Worm (Caenorhabditis elegans): ENCODE measurements around the gene str-138.
A peak's percentile ranks its signal among the peaks of the same experiment; 100 is the strongest.

The str-138 gene

ce11 chrV:8044957-8045356 lies 13.5 kb upstream of the str-138 start:
- peak; percentile 33 for TF ChIP-seq hmg-4 (GFP tag; optimal IDR thresholded peaks at IDR 0.05)
- TF ChIP-seq ama-1 (optimal IDR thresholded peaks at IDR 0.05), result no peak

- TF ChIP-seq hmg-4 (GFP tag; optimal IDR thresholded peaks at IDR 0.05), result no peak
- TF ChIP-seq pes-1 (GFP tag; IDR thresholded peaks at IDR 0.05), result no peak
- TF ChIP-seq hmbx-1 (tag; optimal IDR thresholded peaks at IDR 0.05), result no peak
- TF ChIP-seq scrt-1 (GFP tag; IDR thresholded peaks at IDR 0.05), result no peak
- no peak for TF ChIP-seq aly-1 (tag; optimal IDR thresholded peaks at IDR 0.05)
- no peak for TF ChIP-seq B0310.2 (tag; optimal IDR thresholded peaks at IDR 0.05)
- no peak for TF ChIP-seq tbx-11 (GFP tag; IDR thresholded peaks at IDR 0.05)
- no peak for TF ChIP-seq tbx-37 (GFP tag; conservative IDR thresholded peaks at IDR 0.05)
- no peak for TF ChIP-seq ceh-13 (GFP tag; optimal IDR thresholded peaks at IDR 0.05)
- no peak for TF ChIP-seq hnd-1 (tag; optimal IDR thresholded peaks at IDR 0.05)
- TF ChIP-seq tra-4 (tag; optimal IDR thresholded peaks at IDR 0.05), result no peak
- no peak for TF ChIP-seq ceh-36 (tag; optimal IDR thresholded peaks at IDR 0.05)
- no peak for TF ChIP-seq flt-1 (GFP tag; IDR thresholded peaks at IDR 0.05)
- TF ChIP-seq sea-1 (GFP tag; conservative IDR thresholded peaks at IDR 0.05), result no peak
- no peak for TF ChIP-seq ets-7 (tag; optimal IDR thresholded peaks at IDR 0.05)
- TF ChIP-seq ama-1 (optimal IDR thresholded peaks at IDR 0.05), result no peak
Measured at ce11 chrV:8046706-8047105, 11.8 kb upstream of the str-138 start, which contains the start of gene ZC513.3. Gene ZC513.3, plus strand, starts transcription at chrV:8047006.

- TF ChIP-seq ets-7 (tag; optimal IDR thresholded peaks at IDR 0.05) (no peak), ama-1 (optimal IDR thresholded peaks at IDR 0.05) (no peak), B0310.2 (tag; optimal IDR thresholded peaks at IDR 0.05) (no peak), hmg-4 (GFP tag; optimal IDR thresholded peaks at IDR 0.05) (no peak), tra-4 (tag; optimal IDR thresholded peaks at IDR 0.05) (no peak), hmbx-1 (tag; optimal IDR thresholded peaks at IDR 0.05) (no peak), aly-1 (tag; optimal IDR thresholded peaks at IDR 0.05) (no peak), scrt-1 (GFP tag; IDR thresholded peaks at IDR 0.05) (no peak), tbx-37 (GFP tag; conservative IDR thresholded peaks at IDR 0.05) (no peak), sea-1 (GFP tag; conservative IDR thresholded peaks at IDR 0.05) (no peak), ceh-36 (tag; optimal IDR thresholded peaks at IDR 0.05) (no peak), ceh-13 (GFP tag; optimal IDR thresholded peaks at IDR 0.05) (no peak), pes-1 (GFP tag; IDR thresholded peaks at IDR 0.05) (no peak), tbx-11 (GFP tag; IDR thresholded peaks at IDR 0.05) (no peak), hnd-1 (tag; optimal IDR thresholded peaks at IDR 0.05) (no peak), F13C5.2 (tag; optimal IDR thresholded peaks at IDR 0.05) (no peak), flt-1 (GFP tag; IDR thresholded peaks at IDR 0.05) (no peak)
Measured at ce11 chrV:8050059-8050677, 8.3 kb upstream of the str-138 start.

- TF ChIP-seq tbx-11 (GFP tag; IDR thresholded peaks at IDR 0.05) (no peak), ama-1 (optimal IDR thresholded peaks at IDR 0.05) (no peak), F13C5.2 (tag; optimal IDR thresholded peaks at IDR 0.05) (no peak), hmg-4 (GFP tag; optimal IDR thresholded peaks at IDR 0.05) (no peak), flt-1 (GFP tag; IDR thresholded peaks at IDR 0.05) (no peak), aly-1 (tag; optimal IDR thresholded peaks at IDR 0.05) (no peak), ceh-13 (GFP tag; optimal IDR thresholded peaks at IDR 0.05) (no peak), B0310.2 (tag; optimal IDR thresholded peaks at IDR 0.05) (no peak), tbx-37 (GFP tag; conservative IDR thresholded peaks at IDR 0.05) (no peak), tra-4 (tag; optimal IDR thresholded peaks at IDR 0.05) (no peak)
Measured at ce11 chrV:8050811-8051210, 7.6 kb upstream of the str-138 start, which contains the start of gene col-43. Gene col-43, minus strand, starts transcription at chrV:8050911.

ce11 chrV:8051851-8052250 lies 6.6 kb upstream of the str-138 start, which contains the start of gene sth-1:
Gene sth-1, plus strand, starts transcription at chrV:8052151.
- TF ChIP-seq sea-1 (GFP tag; conservative IDR thresholded peaks at IDR 0.05), result no peak
- TF ChIP-seq hmg-4 (GFP tag; optimal IDR thresholded peaks at IDR 0.05), result no peak
- TF ChIP-seq hmbx-1 (tag; optimal IDR thresholded peaks at IDR 0.05), result no peak
- TF ChIP-seq scrt-1 (GFP tag; IDR thresholded peaks at IDR 0.05), result no peak
- no peak for TF ChIP-seq ama-1 (optimal IDR thresholded peaks at IDR 0.05)

ce11 chrV:8054130-8054529 lies 4.3 kb upstream of the str-138 start, which contains the start of gene ZC513.2:
Gene ZC513.2, plus strand, starts transcription at chrV:8054430.
- TF ChIP-seq hmbx-1 (tag; optimal IDR thresholded peaks at IDR 0.05) (no peak), sea-1 (GFP tag; conservative IDR thresholded peaks at IDR 0.05) (no peak), ceh-13 (GFP tag; optimal IDR thresholded peaks at IDR 0.05) (no peak), pes-1 (GFP tag; IDR thresholded peaks at IDR 0.05) (no peak), scrt-1 (GFP tag; IDR thresholded peaks at IDR 0.05) (no peak), ceh-36 (tag; optimal IDR thresholded peaks at IDR 0.05) (no peak), flt-1 (GFP tag; IDR thresholded peaks at IDR 0.05) (no peak), tra-4 (tag; optimal IDR thresholded peaks at IDR 0.05) (no peak), hmg-4 (GFP tag; optimal IDR thresholded peaks at IDR 0.05) (no peak), tbx-11 (GFP tag; IDR thresholded peaks at IDR 0.05) (no peak), hnd-1 (tag; optimal IDR thresholded peaks at IDR 0.05) (no peak), ama-1 (optimal IDR thresholded peaks at IDR 0.05) (no peak), F13C5.2 (tag; optimal IDR thresholded peaks at IDR 0.05) (no peak), ets-7 (tag; optimal IDR thresholded peaks at IDR 0.05) (no peak), aly-1 (tag; optimal IDR thresholded peaks at IDR 0.05) (no peak), tbx-37 (GFP tag; conservative IDR thresholded peaks at IDR 0.05) (no peak), B0310.2 (tag; optimal IDR thresholded peaks at IDR 0.05) (no peak)

ce11 chrV:8055170-8055569 lies 3.3 kb upstream of the str-138 start:
- TF ChIP-seq tra-4 (tag; optimal IDR thresholded peaks at IDR 0.05) (no peak), pes-1 (GFP tag; IDR thresholded peaks at IDR 0.05) (no peak), hmg-4 (GFP tag; optimal IDR thresholded peaks at IDR 0.05) (no peak), tbx-11 (GFP tag; IDR thresholded peaks at IDR 0.05) (no peak)

- TF ChIP-seq ceh-13 (GFP tag; optimal IDR thresholded peaks at IDR 0.05) (no peak), B0310.2 (tag; optimal IDR thresholded peaks at IDR 0.05) (no peak)
Measured at ce11 chrV:8062074-8062473, 3.6 kb downstream of the str-138 start, which contains the start of gene str-139. Gene str-139, minus strand, starts transcription at chrV:8062174.
